Fruit fly (Drosophila melanogaster): Measurements from ENCODE around the gene CG9040.

Gene CG9040

dm6 chr3L:13957212-13957668 is 30.4 kb upstream of the CG9040 start (continued):
- no peak; the same call in 1 of the 2 replicates for TF ChIP-seq CG4404 (GFP tag; IDR thresholded peaks at IDR 0.05)
- TF ChIP-seq CG8089 (GFP tag; optimal IDR thresholded peaks at IDR 0.05), result no peak
- TF ChIP-seq CG7987 (GFP tag; optimal IDR thresholded peaks at IDR 0.05), result no peak
- peak; percentile 45 for TF ChIP-seq psq (GFP tag; optimal IDR thresholded peaks at IDR 0.05)
- TF ChIP-seq Xrp1 (GFP tag; IDR thresholded peaks at IDR 0.05), result peak; percentile 73
- TF ChIP-seq en (GFP tag; optimal IDR thresholded peaks at IDR 0.05), result no peak
- TF ChIP-seq Sox100B (GFP tag; optimal IDR thresholded peaks at IDR 0.05), result peak; percentile 92
- TF ChIP-seq kni (GFP tag; optimal IDR thresholded peaks at IDR 0.05), result no peak
- no peak for TF ChIP-seq CG4707 (GFP tag; optimal IDR thresholded peaks at IDR 0.05)
- TF ChIP-seq pan (optimal IDR thresholded peaks at IDR 0.05), result no peak
- TF ChIP-seq pan (GFP tag; optimal IDR thresholded peaks at IDR 0.05 in 1 of 2, IDR thresholded peaks at IDR 0.05 in 1 of 2), result peak in 1 of 2 experiments; percentile 47
- no peak for TF ChIP-seq Ada2b (GFP tag; IDR thresholded peaks at IDR 0.05)
- no peak for TF ChIP-seq Nf-YA (GFP tag; IDR thresholded peaks at IDR 0.05)
- TF ChIP-seq unpg (GFP tag; optimal IDR thresholded peaks at IDR 0.05), result peak; percentile 70
- no peak for TF ChIP-seq CG31365 (tag; optimal IDR thresholded peaks at IDR 0.05)
- TF ChIP-seq dmrt11E (tag; optimal IDR thresholded peaks at IDR 0.05), result peak; percentile 87
- TF ChIP-seq CG9932 (GFP tag; IDR thresholded peaks at IDR 0.05), result no peak
- TF ChIP-seq vnd (GFP tag; IDR thresholded peaks at IDR 0.05; ENCODE audit: partially characterized antibody), result no peak
- peak; percentile 3 for TF ChIP-seq slou (GFP tag; optimal IDR thresholded peaks at IDR 0.05)
- TF ChIP-seq schlank (tag; optimal IDR thresholded peaks at IDR 0.05), result no peak
- no peak for TF ChIP-seq CG3726 (GFP tag; IDR thresholded peaks at IDR 0.05)
- TF ChIP-seq stwl (tag; optimal IDR thresholded peaks at IDR 0.05), result no peak
- peak; percentile 79 for TF ChIP-seq CG8924 (tag; optimal IDR thresholded peaks at IDR 0.05)
- TF ChIP-seq D (optimal IDR thresholded peaks at IDR 0.05), result no peak
- peak; percentile 87 for TF ChIP-seq D (GFP tag; optimal IDR thresholded peaks at IDR 0.05)
- TF ChIP-seq caup (GFP tag; optimal IDR thresholded peaks at IDR 0.05; ENCODE audit: severe bottlenecking), result peak; percentile 1
- TF ChIP-seq odd (GFP tag; optimal IDR thresholded peaks at IDR 0.05), result peak; percentile 64
- TF ChIP-seq mirr (GFP tag; optimal IDR thresholded peaks at IDR 0.05), result no peak
- TF ChIP-seq CG12769 (tag; optimal IDR thresholded peaks at IDR 0.05), result no peak
- no peak for TF ChIP-seq nom (GFP tag; optimal IDR thresholded peaks at IDR 0.05)
- peak; percentile 75 for TF ChIP-seq CG10209 (GFP tag; optimal IDR thresholded peaks at IDR 0.05)
- TF ChIP-seq sens-2 (GFP tag; IDR thresholded peaks at IDR 0.05), result no peak
- peak; percentile 48 for TF ChIP-seq CG6813 (GFP tag; optimal IDR thresholded peaks at IDR 0.05)
- TF ChIP-seq tna (GFP tag; IDR thresholded peaks at IDR 0.05; ENCODE audit: partially characterized antibody), result no peak
- no peak for TF ChIP-seq Myb (GFP tag; optimal IDR thresholded peaks at IDR 0.05)
- TF ChIP-seq dpn (GFP tag; optimal IDR thresholded peaks at IDR 0.05), result peak in 1 of 2 experiments; percentile 46
- no peak for TF ChIP-seq lbe (GFP tag; optimal IDR thresholded peaks at IDR 0.05)
- no peak for TF ChIP-seq CG10431 (GFP tag; optimal IDR thresholded peaks at IDR 0.05)
- no peak for TF ChIP-seq CG34224 (GFP tag; IDR thresholded peaks at IDR 0.05; ENCODE audit: partially characterized antibody)
- peak; percentile 3 for TF ChIP-seq trh (GFP tag; optimal IDR thresholded peaks at IDR 0.05)
- TF ChIP-seq pros (GFP tag; optimal IDR thresholded peaks at IDR 0.05), result no peak
- peak; percentile 40 for TF ChIP-seq Usf (GFP tag; optimal IDR thresholded peaks at IDR 0.05)
- no peak for TF ChIP-seq Tbp (GFP tag; optimal IDR thresholded peaks at IDR 0.05)
- TF ChIP-seq CG17186 (GFP tag; optimal IDR thresholded peaks at IDR 0.05), result no peak
- TF ChIP-seq tio (GFP tag; optimal IDR thresholded peaks at IDR 0.05), result peak; percentile 78
- peak; percentile 1 for TF ChIP-seq Lhr (GFP tag; optimal IDR thresholded peaks at IDR 0.05)
- TF ChIP-seq CG15696 (tag; optimal IDR thresholded peaks at IDR 0.05), result peak; percentile 64
- TF ChIP-seq CG12071 (GFP tag; optimal IDR thresholded peaks at IDR 0.05), result no peak
- TF ChIP-seq ash1 (GFP tag; optimal IDR thresholded peaks at IDR 0.05), result no peak
- peak; percentile 6 for TF ChIP-seq pnt (GFP tag; optimal IDR thresholded peaks at IDR 0.05)
- peak; percentile 40; the same call in 1 of the 2 replicates for TF ChIP-seq Drgx (GFP tag; IDR thresholded peaks at IDR 0.05)
